Fruit fly (Drosophila melanogaster): Measurements from ENCODE around the gene Nfs1.

Gene Nfs1

DNA sequence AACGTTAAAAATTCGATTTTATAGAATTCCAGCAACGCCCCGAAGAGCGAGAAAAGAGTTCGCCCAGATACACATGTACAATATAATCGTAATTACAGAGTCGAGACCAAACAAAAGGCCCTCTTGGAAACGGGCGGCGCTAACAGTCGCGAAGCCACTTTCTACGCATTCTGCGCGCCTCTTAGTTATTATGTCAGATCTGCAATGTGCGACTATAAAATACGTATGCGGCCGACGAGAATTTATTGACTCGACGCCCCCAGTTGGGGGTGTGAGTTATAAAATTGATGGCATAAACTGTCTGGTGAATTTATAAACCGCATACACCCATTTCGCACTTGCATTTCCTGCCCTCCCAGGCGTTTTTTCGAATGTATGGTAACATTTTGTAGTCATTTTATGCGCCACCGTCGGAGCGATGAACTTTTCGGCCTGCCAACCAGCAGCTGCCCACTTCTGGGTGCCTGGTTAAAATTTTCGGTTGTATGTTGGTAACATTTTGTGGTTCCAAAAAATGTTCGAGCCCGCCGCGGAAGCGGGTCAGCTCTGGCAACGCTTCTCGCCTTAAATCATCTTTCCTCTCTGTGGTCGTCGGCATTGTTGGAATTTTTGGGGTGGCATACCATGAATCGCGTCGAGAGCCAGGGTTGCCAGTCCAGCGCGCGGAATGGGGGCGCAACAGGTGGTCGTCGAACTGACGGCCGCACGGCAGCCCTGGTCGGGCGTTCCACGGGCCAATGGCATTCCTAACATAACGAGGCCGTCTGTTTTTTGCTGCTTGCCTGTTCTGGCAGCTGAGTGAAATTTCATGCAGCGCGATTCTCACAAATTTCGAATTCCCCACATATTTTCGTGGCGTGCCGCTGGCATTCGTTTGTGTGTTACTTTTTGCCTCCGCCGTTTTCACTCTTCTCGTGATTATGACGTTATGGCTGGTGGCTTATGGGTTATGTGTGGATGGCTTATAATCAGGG, 12.5 kb downstream of the Nfs1 start (continued):
- peak; percentile 88 for TF ChIP-seq CG2120 (GFP tag; optimal IDR thresholded peaks at IDR 0.05)
- peak; percentile 60 for TF ChIP-seq CG7839 (tag; optimal IDR thresholded peaks at IDR 0.05)
- TF ChIP-seq lov (optimal IDR thresholded peaks at IDR 0.05): no peak
- no peak for TF ChIP-seq lov (GFP tag; IDR thresholded peaks at IDR 0.05)
- TF ChIP-seq CG15696 (tag; optimal IDR thresholded peaks at IDR 0.05): peak; percentile 60
- peak; percentile 44 for TF ChIP-seq CG13296 (GFP tag; optimal IDR thresholded peaks at IDR 0.05)
- TF ChIP-seq CG12219 (GFP tag; optimal IDR thresholded peaks at IDR 0.05): peak; percentile 60
- no peak for TF ChIP-seq CG14014 (GFP tag; IDR thresholded peaks at IDR 0.05)
- TF ChIP-seq CG10209 (GFP tag; optimal IDR thresholded peaks at IDR 0.05): peak; percentile 67
- no peak for TF ChIP-seq eve (GFP tag; optimal IDR thresholded peaks at IDR 0.05)
- peak; percentile 85 for TF ChIP-seq Antp (GFP tag; optimal IDR thresholded peaks at IDR 0.05)
- TF ChIP-seq ewg (GFP tag; optimal IDR thresholded peaks at IDR 0.05): peak; percentile 48
- peak; percentile 99 for TF ChIP-seq CG10543 (GFP tag; optimal IDR thresholded peaks at IDR 0.05)
- peak; percentile 94 for TF ChIP-seq lab (GFP tag; optimal IDR thresholded peaks at IDR 0.05)
- TF ChIP-seq Abd-B (GFP tag; optimal IDR thresholded peaks at IDR 0.05): peak; percentile 56
- TF ChIP-seq bowl (GFP tag; IDR thresholded peaks at IDR 0.05): no peak
- no peak for TF ChIP-seq CG9437 (GFP tag; optimal IDR thresholded peaks at IDR 0.05)
- TF ChIP-seq Fer3 (tag; optimal IDR thresholded peaks at IDR 0.05): peak; percentile 55
- TF ChIP-seq org-1 (GFP tag; optimal IDR thresholded peaks at IDR 0.05): peak; percentile 50
- peak; percentile 82 for TF ChIP-seq CG34376 (GFP tag; optimal IDR thresholded peaks at IDR 0.05)
- no peak for TF ChIP-seq scrt (GFP tag; optimal IDR thresholded peaks at IDR 0.05)
- TF ChIP-seq gcm2 (GFP tag; optimal IDR thresholded peaks at IDR 0.05): peak; percentile 48
- TF ChIP-seq trem (tag; optimal IDR thresholded peaks at IDR 0.05): peak; percentile 50
- TF ChIP-seq CG13424 (tag; optimal IDR thresholded peaks at IDR 0.05): peak; percentile 55
- TF ChIP-seq esg (GFP tag; conservative IDR thresholded peaks at IDR 0.05): no peak
- peak; percentile 66 for TF ChIP-seq btn (GFP tag; optimal IDR thresholded peaks at IDR 0.05)
- no peak for TF ChIP-seq wdn (GFP tag; IDR thresholded peaks at IDR 0.05)
- TF ChIP-seq nau (GFP tag; optimal IDR thresholded peaks at IDR 0.05): no peak
- TF ChIP-seq Vsx1 (GFP tag; optimal IDR thresholded peaks at IDR 0.05): peak; percentile 51
- TF ChIP-seq Scr (GFP tag; IDR thresholded peaks at IDR 0.05; ENCODE audit: partially characterized antibody): no peak
- peak; percentile 81 for TF ChIP-seq HLH54F (GFP tag; optimal IDR thresholded peaks at IDR 0.05)
- peak; percentile 85 for TF ChIP-seq CG6813 (GFP tag; optimal IDR thresholded peaks at IDR 0.05)
- peak in 1 of 2 experiments; percentile 93 for TF ChIP-seq Hr78 (GFP tag; optimal IDR thresholded peaks at IDR 0.05)
- peak; percentile 80 for TF ChIP-seq CG11504 (tag; optimal IDR thresholded peaks at IDR 0.05)
- peak; percentile 58 for TF ChIP-seq CoRest (tag; optimal IDR thresholded peaks at IDR 0.05)
- peak; percentile 92 for TF ChIP-seq Hmr (GFP tag; optimal IDR thresholded peaks at IDR 0.05)
- TF ChIP-seq Hey (tag; optimal IDR thresholded peaks at IDR 0.05): peak; percentile 10
- TF ChIP-seq fd96Cb (tag; optimal IDR thresholded peaks at IDR 0.05): peak; percentile 26
- peak; percentile 92 for TF ChIP-seq Kr (GFP tag; optimal IDR thresholded peaks at IDR 0.05)
- TF ChIP-seq CG10147 (GFP tag; optimal IDR thresholded peaks at IDR 0.05): no peak
- TF ChIP-seq tap (tag; optimal IDR thresholded peaks at IDR 0.05): peak; percentile 51
- no peak for TF ChIP-seq br (optimal IDR thresholded peaks at IDR 0.05)
- TF ChIP-seq CG15514 (GFP tag; optimal IDR thresholded peaks at IDR 0.05): peak; percentile 94
- TF ChIP-seq CG10979 (tag; optimal IDR thresholded peaks at IDR 0.05): peak; percentile 65
- TF ChIP-seq lbe (GFP tag; optimal IDR thresholded peaks at IDR 0.05): peak; percentile 54
- peak; percentile 72 for TF ChIP-seq grau (tag; optimal IDR thresholded peaks at IDR 0.05)
- peak; percentile 54 for TF ChIP-seq HmgD (GFP tag; optimal IDR thresholded peaks at IDR 0.05)

All from whole organism, embryonic.